Fruit fly (Drosophila melanogaster): ENCODE results near the gene CG3437.

Gene CG3437

dm6 chr3L:9441907-9442479, 15.5 kb downstream of the CG3437 start, which contains the start of the genes Bet3 and Nf-YA (continued):
- TF ChIP-seq Dll (GFP tag; IDR thresholded peaks at IDR 0.05; ENCODE audit: partially characterized antibody) (peak; percentile 90), slou (GFP tag; optimal IDR thresholded peaks at IDR 0.05) (peak; percentile 41), disco-r (GFP tag; optimal IDR thresholded peaks at IDR 0.05) (no peak), vfl (GFP tag; optimal IDR thresholded peaks at IDR 0.05) (peak; percentile 14), crol (GFP tag; IDR thresholded peaks at IDR 0.05) (no peak), D19B (GFP tag; optimal IDR thresholded peaks at IDR 0.05) (no peak), CG6791 (GFP tag; IDR thresholded peaks at IDR 0.05; ENCODE audit: partially characterized antibody) (peak; percentile 89), phol (tag; optimal IDR thresholded peaks at IDR 0.05) (peak; percentile 61), CG13894 (tag; optimal IDR thresholded peaks at IDR 0.05) (peak; percentile 66), CG16815 (GFP tag; optimal IDR thresholded peaks at IDR 0.05) (no peak), H15 (GFP tag; IDR thresholded peaks at IDR 0.05) (peak; percentile 12; the same call in 1 of the 3 replicates), Kr (GFP tag; optimal IDR thresholded peaks at IDR 0.05) (no peak), CG11695 (GFP tag; IDR thresholded peaks at IDR 0.05) (no peak), CoRest (tag; optimal IDR thresholded peaks at IDR 0.05) (peak; percentile 61), CG9215 (GFP tag; IDR thresholded peaks at IDR 0.05) (peak; percentile 38; the same call in 1 of the 2 replicates), ato (GFP tag; IDR thresholded peaks at IDR 0.05; ENCODE audit: partially characterized antibody) (peak; percentile 20; the same call in 1 of the 2 replicates), CG13296 (GFP tag; optimal IDR thresholded peaks at IDR 0.05) (peak; percentile 0), jigr1 (GFP tag; IDR thresholded peaks at IDR 0.05) (peak; percentile 20; the same call in 1 of the 3 replicates), so (GFP tag; IDR thresholded peaks at IDR 0.05) (no peak), CG17186 (GFP tag; optimal IDR thresholded peaks at IDR 0.05) (peak; percentile 31), CG1233 (GFP tag; optimal IDR thresholded peaks at IDR 0.05) (peak; percentile 27), slbo (GFP tag; IDR thresholded peaks at IDR 0.05) (peak; percentile 88), cas (GFP tag; IDR thresholded peaks at IDR 0.05) (no peak), Tbp (GFP tag; optimal IDR thresholded peaks at IDR 0.05) (no peak), CG12155 (GFP tag; optimal IDR thresholded peaks at IDR 0.05) (peak; percentile 42), CG30020 (tag; optimal IDR thresholded peaks at IDR 0.05) (peak; percentile 68), CG1602 (GFP tag; optimal IDR thresholded peaks at IDR 0.05) (peak; percentile 2), zen2 (GFP tag; IDR thresholded peaks at IDR 0.05; ENCODE audit: partially characterized antibody) (peak; percentile 86; the same call in 1 of the 3 replicates), fd3F (GFP tag; optimal IDR thresholded peaks at IDR 0.05) (no peak), tio (GFP tag; optimal IDR thresholded peaks at IDR 0.05) (no peak), CG14014 (GFP tag; IDR thresholded peaks at IDR 0.05) (peak; percentile 49; the same call in 1 of the 2 replicates), CG13624 (GFP tag; optimal IDR thresholded peaks at IDR 0.05) (peak; percentile 71), CG11560 (tag; IDR thresholded peaks at IDR 0.05) (no peak), ems (GFP tag; optimal IDR thresholded peaks at IDR 0.05) (peak; percentile 29), ewg (GFP tag; optimal IDR thresholded peaks at IDR 0.05) (peak; percentile 16), CG5953 (GFP tag; IDR thresholded peaks at IDR 0.05) (no peak), sima (GFP tag; optimal IDR thresholded peaks at IDR 0.05) (no peak), nom (GFP tag; optimal IDR thresholded peaks at IDR 0.05) (no peak), sd (tag; optimal IDR thresholded peaks at IDR 0.05) (peak; percentile 38), Adf1 (GFP tag; IDR thresholded peaks at IDR 0.05) (no peak), CG18262 (tag; optimal IDR thresholded peaks at IDR 0.05) (peak; percentile 28), CG10654 (GFP tag; optimal IDR thresholded peaks at IDR 0.05) (peak; percentile 50), zfh2 (GFP tag; optimal IDR thresholded peaks at IDR 0.05) (peak; percentile 51), vvl (GFP tag; IDR thresholded peaks at IDR 0.05) (peak; percentile 68; the same call in 1 of the 2 replicates), crp (GFP tag; optimal IDR thresholded peaks at IDR 0.05) (peak in 1 of 2 experiments; percentile 7), CG13287 (GFP tag; IDR thresholded peaks at IDR 0.05; ENCODE audit: partially characterized antibody) (peak; percentile 88), CG2116 (GFP tag; optimal IDR thresholded peaks at IDR 0.05) (peak; percentile 96), Rfx (GFP tag; IDR thresholded peaks at IDR 0.05) (peak; percentile 76), D19A (tag; optimal IDR thresholded peaks at IDR 0.05) (peak; percentile 20), Abd-B (GFP tag; optimal IDR thresholded peaks at IDR 0.05) (peak; percentile 88)
